Worm (Caenorhabditis elegans) whole organism, L4/young adult: Measurements from ENCODE around the gene unc-64.
A peak's percentile ranks its signal among the peaks of the same experiment; 100 is the strongest.

Source experiments
- W03F9.2 ChIP-seq: fragments of 150-350 bp; optimal IDR thresholded peaks from 2 replicates; lab custom pipeline; 2014; ENCODE audit warnings: missing biosample characterization, missing genetic modification characterization
- dao-5 ChIP-seq: sonication (generic microtip); optimal IDR thresholded peaks from 2 replicates; lab custom pipeline; 2016; ENCODE audit warnings: missing genotype, missing genetic modification characterization, moderate library complexity, missing compliant biosample characterization
- him-1 ChIP-seq: sonication (generic microtip); optimal IDR thresholded peaks from 2 replicates; lab custom pipeline; 2016; ENCODE audit warnings: missing genotype, missing genetic modification reagents, missing genetic modification characterization, missing compliant biosample characterization

ce11 chrIII:13256438-13256928 is 20.6 kb upstream of the unc-64 start, which contains the start of gene F56A8.3:
- peak; percentile 39 for TF ChIP-seq W03F9.2 (tag; lab: Kevin White, UChicago)
- TF ChIP-seq dao-5 (tag; lab: Kevin White, UChicago): no peak
- no peak for TF ChIP-seq him-1 (tag; lab: Kevin White, UChicago)
